Worm (Caenorhabditis elegans): ENCODE data around the gene F58A3.3.

The F58A3.3 gene

DNA sequence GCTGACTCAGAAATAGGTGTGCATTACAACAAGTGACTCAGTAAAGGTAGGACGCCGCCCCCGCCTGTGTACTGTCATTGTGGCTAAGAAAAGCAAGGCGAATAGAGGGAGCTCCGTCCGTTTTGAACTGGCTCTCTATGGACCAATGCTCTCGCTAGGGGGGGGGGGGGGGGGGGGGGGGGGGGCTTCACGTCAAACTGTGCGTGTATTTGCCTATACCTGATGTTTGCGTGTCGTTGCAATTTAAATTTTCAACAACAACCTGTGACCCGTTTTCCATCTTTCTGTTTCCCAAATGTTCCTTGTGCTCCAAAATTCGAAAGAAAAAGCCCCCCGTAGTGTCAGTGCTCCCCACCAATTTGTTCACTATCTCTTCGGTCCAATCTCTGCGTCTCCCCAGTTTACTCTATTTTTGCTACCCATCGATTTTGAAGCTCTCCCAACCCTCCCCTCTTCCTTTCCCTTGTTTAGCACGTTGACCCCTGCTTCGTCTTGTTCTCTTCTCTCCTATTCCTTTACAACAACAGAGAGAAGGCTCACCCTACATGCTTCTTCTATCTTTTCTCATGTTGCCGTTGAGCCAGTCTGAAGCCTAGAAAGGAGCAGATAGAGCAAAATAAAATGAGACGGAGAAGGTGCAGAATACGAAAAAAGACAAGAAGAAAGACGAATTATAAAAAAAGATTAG is 22.1 kb downstream of the F58A3.3 start:
- no peak for TF ChIP-seq ces-1 (GFP tag; optimal IDR thresholded peaks at IDR 0.05)
- TF ChIP-seq lir-3 (tag; optimal IDR thresholded peaks at IDR 0.05): no peak
- no peak for TF ChIP-seq saeg-2 (GFP tag; IDR thresholded peaks at IDR 0.05)
- no peak for TF ChIP-seq nhr-111 (GFP tag; optimal IDR thresholded peaks at IDR 0.05)
- peak; percentile 25 for TF ChIP-seq rbr-2 (tag; optimal IDR thresholded peaks at IDR 0.05)
- TF ChIP-seq hif-1 (tag; optimal IDR thresholded peaks at IDR 0.05): peak in 1 of 2 experiments; percentile 42
- TF ChIP-seq spr-1 (tag; optimal IDR thresholded peaks at IDR 0.05): no peak
- 0 out of 2 replicates have a peak, but pooled peaks have one; percentile 14 for TF ChIP-seq ceh-44 (GFP tag; IDR thresholded peaks at IDR 0.05)
- no peak for TF ChIP-seq dmd-8 (GFP tag; IDR thresholded peaks at IDR 0.05)
- TF ChIP-seq zip-11 (GFP tag; IDR thresholded peaks at IDR 0.05): no peak
- no peak for TF ChIP-seq F44E2.7 (GFP tag; IDR thresholded peaks at IDR 0.05)
- no peak for TF ChIP-seq lin-1 (GFP tag; IDR thresholded peaks at IDR 0.05)
- no peak for TF ChIP-seq dpl-1 (GFP tag; optimal IDR thresholded peaks at IDR 0.05)
- no peak for TF ChIP-seq lin-15B (tag; optimal IDR thresholded peaks at IDR 0.05)
- TF ChIP-seq hlh-11 (tag; optimal IDR thresholded peaks at IDR 0.05): peak; percentile 30
- no peak for TF ChIP-seq lin-38 (GFP tag; IDR thresholded peaks at IDR 0.05)
- no peak for TF ChIP-seq ceh-62 (tag; optimal IDR thresholded peaks at IDR 0.05)
- TF ChIP-seq dve-1 (tag; optimal IDR thresholded peaks at IDR 0.05; ENCODE audit: insufficient read depth): peak; percentile 59
- TF ChIP-seq jun-1 (tag; optimal IDR thresholded peaks at IDR 0.05): no peak
- TF ChIP-seq mes-2 (tag; optimal IDR thresholded peaks at IDR 0.05; ENCODE audit: poor library complexity, severe bottlenecking): peak; percentile 38
- no peak for TF ChIP-seq ztf-7 (tag; optimal IDR thresholded peaks at IDR 0.05)
- TF ChIP-seq skn-1 (tag; optimal IDR thresholded peaks at IDR 0.05): no peak
- peak; percentile 4 for TF ChIP-seq aha-1 (tag)
- TF ChIP-seq unc-130 (GFP tag; optimal IDR thresholded peaks at IDR 0.05): no peak
- TF ChIP-seq nhr-237 (tag; optimal IDR thresholded peaks at IDR 0.05): no peak
- no peak for TF ChIP-seq D1046.2 (GFP tag; IDR thresholded peaks at IDR 0.05)
- TF ChIP-seq mep-1 (tag; optimal IDR thresholded peaks at IDR 0.05): peak; percentile 50
- peak; percentile 11 for TF ChIP-seq nhr-28 (tag; optimal IDR thresholded peaks at IDR 0.05)
- TF ChIP-seq set-16 (GFP tag; IDR thresholded peaks at IDR 0.05): peak; percentile 72
- TF ChIP-seq fkh-10 (GFP tag; optimal IDR thresholded peaks at IDR 0.05): peak; percentile 35
- TF ChIP-seq hlh-30 (tag; optimal IDR thresholded peaks at IDR 0.05; ENCODE audit: insufficient read depth): peak; percentile 16
- no peak for TF ChIP-seq sdz-12 (GFP tag; optimal IDR thresholded peaks at IDR 0.05)
- TF ChIP-seq spr-3 (GFP tag; optimal IDR thresholded peaks at IDR 0.05): no peak
- TF ChIP-seq nhr-41 (GFP tag; IDR thresholded peaks at IDR 0.05): no peak
- TF ChIP-seq daf-16 (GFP tag; optimal IDR thresholded peaks at IDR 0.05): no peak
- TF ChIP-seq daf-16 (tag; optimal IDR thresholded peaks at IDR 0.05): peak; percentile 73
- TF ChIP-seq F37D6.2 (tag; optimal IDR thresholded peaks at IDR 0.05): peak; percentile 10
- TF ChIP-seq ama-1 (optimal IDR thresholded peaks at IDR 0.05): no peak
- TF ChIP-seq vab-7 (GFP tag; IDR thresholded peaks at IDR 0.05): no peak
- TF ChIP-seq lsy-2 (tag; optimal IDR thresholded peaks at IDR 0.05): peak in 1 of 2 experiments; percentile 47
- no peak for TF ChIP-seq nhr-42 (GFP tag; IDR thresholded peaks at IDR 0.05)
- peak; percentile 54 for TF ChIP-seq hmg-1.1 (GFP tag; IDR thresholded peaks at IDR 0.05)
- TF ChIP-seq ceh-28 (tag; optimal IDR thresholded peaks at IDR 0.05): peak; percentile 28
- no peak for TF ChIP-seq attf-4 (tag; optimal IDR thresholded peaks at IDR 0.05)
- peak in 1 of 2 experiments; percentile 93 for TF ChIP-seq unc-62 (GFP tag; optimal IDR thresholded peaks at IDR 0.05 in 1 of 2)
- no peak for TF ChIP-seq unc-62 (tag; optimal IDR thresholded peaks at IDR 0.05)
